Worm (Caenorhabditis elegans) whole organism, late embryonic: ENCODE data around the gene T22B2.3.

Experiments
- ceh-48 ChIP-seq: sonication (generic microtip); optimal IDR thresholded peaks from 2 replicates; lab custom pipeline; 2016; ENCODE audit warnings: missing genetic modification characterization, inconsistent platforms, missing compliant biosample characterization
- che-1 ChIP-seq: sonication (generic microtip); optimal IDR thresholded peaks from 2 replicates; lab custom pipeline; 2016; ENCODE audit warnings: mild to moderate bottlenecking, missing genetic modification characterization, missing compliant biosample characterization
- nfya-1 ChIP-seq: sonication (generic microtip); optimal IDR thresholded peaks from 2 replicates; lab custom pipeline; 2017; ENCODE audit warnings: missing genetic modification characterization, mild to moderate bottlenecking, missing compliant biosample characterization, antibody characterized with exemption, moderate library complexity
- odd-2 ChIP-seq: sonication (generic microtip); optimal IDR thresholded peaks from 2 replicates; lab custom pipeline; 2017; ENCODE audit warnings: antibody characterized with exemption, mild to moderate bottlenecking, missing genetic modification characterization, missing compliant biosample characterization
- pag-3 ChIP-seq: sonication (generic microtip); optimal IDR thresholded peaks from 2 replicates; lab custom pipeline; 2016; ENCODE audit warnings: missing compliant biosample characterization, missing genetic modification characterization, borderline replicate concordance
- pha-4 ChIP-seq: fragments of 150-350 bp; optimal IDR thresholded peaks from 2 replicates; lab custom pipeline; 2018; ENCODE audit warnings: missing biosample characterization, missing genetic modification reagents, missing genetic modification characterization
- pqm-1 ChIP-seq: sonication (generic microtip); optimal IDR thresholded peaks from 2 replicates; lab custom pipeline; 2016; ENCODE audit warnings: missing genetic modification characterization, missing compliant biosample characterization
- ztf-16 ChIP-seq: sonication (generic microtip); optimal IDR thresholded peaks from 2 replicates; lab custom pipeline; 2017; ENCODE audit warnings: missing genetic modification characterization, missing compliant biosample characterization

DNA sequence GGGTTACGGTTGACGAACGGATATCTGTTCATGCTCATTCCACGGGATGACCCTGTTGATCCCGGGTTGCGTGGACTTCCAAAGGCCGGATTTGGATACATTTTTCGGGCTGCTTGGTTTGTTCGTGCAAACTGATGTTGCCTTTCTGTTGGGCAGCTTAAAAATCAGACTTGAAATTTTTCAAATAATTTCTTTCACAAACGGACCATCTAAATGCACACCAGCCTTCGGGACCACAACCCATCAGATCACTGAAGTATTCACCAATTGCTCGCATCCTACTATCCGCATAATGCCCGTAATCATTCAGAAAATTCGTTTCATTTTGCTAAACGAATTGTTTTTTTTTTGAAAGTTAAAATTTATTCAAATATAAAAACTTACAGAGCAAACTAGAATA, 21.5 kb upstream of the T22B2.3 start, which contains the start of gene F47F2.3:
- no peak for TF ChIP-seq nfya-1 (tag; lab: Kevin White, UChicago)
- no peak for TF ChIP-seq ceh-48 (tag; lab: Kevin White, UChicago)
- TF ChIP-seq pag-3 (tag; lab: Kevin White, UChicago): no peak
- TF ChIP-seq ztf-16 (tag; lab: Kevin White, UChicago): no peak
- TF ChIP-seq che-1 (tag; lab: Kevin White, UChicago): no peak
- TF ChIP-seq pha-4 (tag; lab: Kevin White, UChicago): no peak
- no peak for TF ChIP-seq pqm-1 (tag; lab: Kevin White, UChicago)
- no peak for TF ChIP-seq odd-2 (tag; lab: Kevin White, UChicago)
